Worm (Caenorhabditis elegans): ENCODE results near the gene col-161.

- no peak for TF ChIP-seq flt-1 (GFP tag; IDR thresholded peaks at IDR 0.05)
- no peak for TF ChIP-seq cog-1 (tag; optimal IDR thresholded peaks at IDR 0.05)
- no peak for TF ChIP-seq ztf-23 (GFP tag; IDR thresholded peaks at IDR 0.05)
- no peak for TF ChIP-seq ztf-29 (GFP tag; IDR thresholded peaks at IDR 0.05)
- TF ChIP-seq ref-1 (GFP tag; conservative IDR thresholded peaks at IDR 0.05) = no peak
- TF ChIP-seq med-1 (GFP tag; optimal IDR thresholded peaks at IDR 0.05; ENCODE audit: insufficient read depth) = no peak
- TF ChIP-seq klf-2 (GFP tag; conservative IDR thresholded peaks at IDR 0.05) = no peak
Observed at ce11 chrV:13300492-13300891, 17.3 kb downstream of the col-161 start.
